Comparison of ENCODE assay signal across 1 fruit fly cellular context in the genomic region with DNA sequence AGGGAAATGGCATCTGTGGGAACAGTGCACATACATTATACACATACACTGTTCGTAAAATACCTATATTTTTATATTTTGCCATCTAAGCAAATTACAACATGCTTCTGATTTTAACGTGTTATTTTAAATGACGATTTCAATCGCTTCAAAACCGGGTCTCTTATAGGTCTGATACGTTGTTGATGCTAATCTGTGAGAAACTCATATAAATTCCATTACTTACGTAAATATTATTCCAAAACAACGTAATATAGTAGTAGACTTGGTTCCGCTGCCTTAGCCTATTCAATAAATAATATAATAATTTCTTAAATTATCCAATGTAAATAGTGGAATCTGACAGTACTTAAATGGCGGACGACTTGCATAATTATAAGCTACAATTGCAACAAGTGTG.
TF ChIP-seq lines count a peak whose summit lies in the region.

TSS of gene Spf30 (plus strand) at position 252 of the 400 bp plus-strand sequence.

TF ChIP-seq in whole organism, embryonic, 481 proteins besides CTCF, POLR2A, EP300 and RAD21 (continued from another document):
- TF ChIP-seq Dad (GFP tag; optimal IDR thresholded peaks at IDR 0.05; lab: Kevin White, UChicago): no peak
- no peak for TF ChIP-seq Hr51 (GFP tag; optimal IDR thresholded peaks at IDR 0.05; lab: Kevin White, UChicago)
- TF ChIP-seq Fer1 (GFP tag; optimal IDR thresholded peaks at IDR 0.05; lab: Kevin White, UChicago): no peak
- TF ChIP-seq CG9727 (GFP tag; optimal IDR thresholded peaks at IDR 0.05; lab: Kevin White, UChicago): no peak
